Fruit fly (Drosophila melanogaster): Measurements from ENCODE around the gene out.
A peak's percentile ranks its signal among the peaks of the same experiment; 100 is the strongest.

DNA sequence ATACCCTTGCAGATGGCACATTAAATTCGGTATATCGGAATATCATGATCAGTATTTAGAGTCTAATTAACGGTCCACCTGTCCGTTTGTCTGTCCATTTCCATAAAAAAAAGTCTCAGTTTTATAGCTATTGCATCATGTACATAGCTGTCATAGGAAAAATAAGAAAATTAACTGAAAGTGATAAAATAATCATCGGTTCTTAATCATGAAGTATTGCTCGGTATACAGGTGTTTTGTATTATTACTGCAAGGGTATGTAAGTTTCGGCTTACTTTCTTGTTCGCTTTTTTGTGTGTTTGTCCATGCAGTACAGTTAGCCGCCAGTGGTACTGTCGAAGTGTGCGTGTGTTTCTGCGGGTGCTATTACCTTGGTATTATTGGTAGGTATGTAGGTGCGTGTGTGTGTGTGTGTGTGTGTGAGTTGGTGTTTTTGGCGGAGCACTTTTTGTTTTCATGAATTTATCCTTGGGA lies 32.8 kb upstream of the out start:
- TF ChIP-seq OdsH (GFP tag; optimal IDR thresholded peaks at IDR 0.05) (peak; percentile 65), Hr4 (GFP tag; optimal IDR thresholded peaks at IDR 0.05) (peak; percentile 59)

Measured in whole organism, prepupa.